Fruit fly (Drosophila melanogaster) whole organism, embryonic: Measurements from ENCODE around the gene VhaSFD.
A peak's percentile ranks its signal among the peaks of the same experiment; 100 is the strongest.

Experiments used
- BEAF-32 ChIP-seq: fragments of 200-800 bp; sonication (Bioruptor generic); optimal IDR thresholded peaks from 3 replicates; lab custom pipeline; 2017; ENCODE audit warnings: missing biosample characterization, missing genetic modification characterization, mild to moderate bottlenecking, moderate library complexity, missing genetic modification reagents
- Bgb ChIP-seq: fragments of 200-800 bp; sonication (Bioruptor generic); IDR thresholded peaks from 2 replicates; pipeline ENCODE4 v1.3.6; 2022; ENCODE audit warnings: missing biosample characterization, missing genetic modification characterization; ENCODE audit not compliant: partially characterized antibody
- CG10209 ChIP-seq: fragments of 200-800 bp; sonication (Bioruptor generic); optimal IDR thresholded peaks from 3 replicates; lab custom pipeline; 2017; ENCODE audit warnings: missing biosample characterization, mild to moderate bottlenecking, missing genetic modification characterization, missing genetic modification reagents
- CG12236 ChIP-seq: fragments of 200-800 bp; sonication (Bioruptor generic); optimal IDR thresholded peaks from 2 replicates; lab custom pipeline; 2016; ENCODE audit warnings: missing biosample characterization, missing genetic modification characterization
- CG16813 ChIP-seq: fragments of 200-800 bp; sonication (Bioruptor generic); IDR thresholded peaks from 3 replicates; pipeline ENCODE4 v1.3.6; 2022; ENCODE audit warnings: missing biosample characterization, missing genetic modification characterization; ENCODE audit not compliant: partially characterized antibody
- CG1832 ChIP-seq: fragments of 200-800 bp; sonication (Bioruptor generic); optimal IDR thresholded peaks from 2 replicates; lab custom pipeline; 2017; ENCODE audit warnings: missing biosample characterization, mild to moderate bottlenecking, missing genetic modification characterization, inconsistent platforms
- CG31224 ChIP-seq: fragments of 200-800 bp; sonication (Bioruptor generic); IDR thresholded peaks from 2 replicates; pipeline ENCODE4 v1.3.6; 2022; ENCODE audit warnings: missing biosample characterization, missing genetic modification characterization
- CG34224 ChIP-seq: fragments of 200-800 bp; sonication (Bioruptor generic); IDR thresholded peaks from 3 replicates; pipeline ENCODE4 v1.3.6; 2022; ENCODE audit warnings: missing biosample characterization, missing genetic modification characterization; ENCODE audit not compliant: partially characterized antibody
- CG8281 ChIP-seq: fragments of 200-800 bp; sonication (Bioruptor generic); optimal IDR thresholded peaks from 2 replicates; lab custom pipeline; 2018; ENCODE audit warnings: missing biosample characterization, mild to moderate bottlenecking, missing genetic modification characterization, moderate library complexity
- CG8290 ChIP-seq, 3 experiments: fragments of 200-800 bp; sonication (Bioruptor generic); optimal IDR thresholded peaks; 2 replicates each; lab custom pipeline; 2016 to 2019; ENCODE audit warnings: missing biosample characterization in 3 of 3, missing genetic modification characterization in 3 of 3, mild to moderate bottlenecking in 2 of 3, moderate library complexity in 1 of 3
- Camta ChIP-seq: fragments of 200-800 bp; sonication (Bioruptor generic); optimal IDR thresholded peaks from 2 replicates; lab custom pipeline; 2016; ENCODE audit warnings: missing biosample characterization, missing genetic modification characterization
- D19A ChIP-seq: fragments of 200-800 bp; optimal IDR thresholded peaks from 3 replicates; lab custom pipeline; 2019; ENCODE audit warnings: missing biosample characterization, mild to moderate bottlenecking, missing genetic modification characterization, moderate library complexity
- E2f1 ChIP-seq: fragments of 200-800 bp; sonication (Bioruptor generic); IDR thresholded peaks from 2 replicates; pipeline ENCODE4 v1.3.6; 2022; ENCODE audit warnings: missing biosample characterization, missing genetic modification characterization
- GATAe ChIP-seq: fragments of 200-800 bp; sonication (Bioruptor generic); conservative IDR thresholded peaks from 2 replicates; pipeline ENCODE4 v1.3.6; 2022; ENCODE audit warnings: missing biosample characterization, missing genetic modification characterization
- H15 ChIP-seq: fragments of 200-800 bp; sonication (Bioruptor generic); IDR thresholded peaks from 3 replicates; pipeline ENCODE4 v1.3.6; 2022; ENCODE audit warnings: missing biosample characterization, missing genetic modification characterization
- HmgD ChIP-seq: fragments of 200-800 bp; sonication (Bioruptor generic); optimal IDR thresholded peaks from 3 replicates; lab custom pipeline; 2016; ENCODE audit warnings: missing biosample characterization, missing genetic modification characterization
- MTF-1 ChIP-seq: fragments of 200-800 bp; sonication (Bioruptor generic); optimal IDR thresholded peaks from 2 replicates; lab custom pipeline; 2018; ENCODE audit warnings: missing biosample characterization, mild to moderate bottlenecking, missing genetic modification characterization, borderline replicate concordance
- Sin3A ChIP-seq: fragments of >200 bp; optimal IDR thresholded peaks from 2 replicates; lab custom pipeline; 2018
- YL-1 ChIP-seq: fragments of 200-800 bp; sonication (Bioruptor generic); optimal IDR thresholded peaks from 3 replicates; lab custom pipeline; 2017; ENCODE audit warnings: missing biosample characterization, mild to moderate bottlenecking, missing genetic modification characterization
- amos ChIP-seq: fragments of 200-800 bp; sonication (Bioruptor generic); IDR thresholded peaks from 2 replicates; pipeline ENCODE4 v1.3.6; 2022; ENCODE audit warnings: missing biosample characterization, missing genetic modification characterization; ENCODE audit not compliant: partially characterized antibody
- ato ChIP-seq: fragments of 200-800 bp; sonication (Bioruptor generic); IDR thresholded peaks from 2 replicates; pipeline ENCODE4 v1.3.6; 2022; ENCODE audit warnings: missing biosample characterization, missing genetic modification characterization; ENCODE audit not compliant: partially characterized antibody
- bigmax ChIP-seq: fragments of 200-800 bp; sonication (Bioruptor generic); optimal IDR thresholded peaks from 2 replicates; lab custom pipeline; 2018; ENCODE audit warnings: missing biosample characterization, mild to moderate bottlenecking, missing genetic modification characterization
- caup ChIP-seq: fragments of 200-800 bp; sonication (Bioruptor generic); optimal IDR thresholded peaks from 3 replicates; lab custom pipeline; 2017; ENCODE audit warnings: missing biosample characterization, mild to moderate bottlenecking, missing genetic modification characterization, moderate library complexity; ENCODE audit not compliant: severe bottlenecking
- cg ChIP-seq: fragments of 200-800 bp; sonication (Bioruptor generic); optimal IDR thresholded peaks from 3 replicates; lab custom pipeline; 2019; ENCODE audit warnings: missing biosample characterization, mild to moderate bottlenecking, missing genetic modification characterization, moderate library complexity
- chif ChIP-seq, 2 experiments: fragments of 200-800 bp; sonication (Bioruptor generic); optimal IDR thresholded peaks; 3 replicates each; lab custom pipeline; 2016; ENCODE audit warnings: missing biosample characterization in 2 of 2, missing genetic modification characterization in 2 of 2
- chinmo ChIP-seq: fragments of 200-800 bp; sonication (Bioruptor generic); IDR thresholded peaks from 4 replicates; pipeline ENCODE4 v1.3.6; 2022; ENCODE audit warnings: missing biosample characterization, missing genetic modification characterization; ENCODE audit not compliant: partially characterized antibody
- ci ChIP-seq: fragments of 200-800 bp; sonication (Bioruptor generic); IDR thresholded peaks from 3 replicates; pipeline ENCODE4 v1.3.6; 2022; ENCODE audit warnings: missing biosample characterization, missing genetic modification characterization
- fu2 ChIP-seq: fragments of 200-800 bp; sonication (Bioruptor generic); optimal IDR thresholded peaks from 2 replicates; lab custom pipeline; 2016; ENCODE audit warnings: missing biosample characterization, missing genetic modification characterization
- gfzf ChIP-seq: fragments of 200-800 bp; sonication (Bioruptor generic); optimal IDR thresholded peaks from 2 replicates; lab custom pipeline; 2016; ENCODE audit warnings: missing biosample characterization, mild to moderate bottlenecking, missing genetic modification characterization, moderate library complexity
- gt ChIP-seq: fragments of 200-800 bp; sonication (Bioruptor generic); IDR thresholded peaks from 2 replicates; pipeline ENCODE4 v1.3.6; 2022; ENCODE audit warnings: missing biosample characterization, missing genetic modification characterization
- inv ChIP-seq: fragments of 200-800 bp; sonication (Bioruptor generic); IDR thresholded peaks from 2 replicates; pipeline ENCODE4 v1.3.6; 2022; ENCODE audit warnings: missing biosample characterization, missing genetic modification characterization; ENCODE audit not compliant: partially characterized antibody
- lilli ChIP-seq: fragments of 200-800 bp; sonication (Bioruptor generic); optimal IDR thresholded peaks from 3 replicates; lab custom pipeline; 2016; ENCODE audit warnings: missing biosample characterization, missing genetic modification characterization
- mam ChIP-seq: fragments of 200-800 bp; sonication (Bioruptor generic); optimal IDR thresholded peaks from 3 replicates; lab custom pipeline; 2016; ENCODE audit warnings: missing biosample characterization, missing genetic modification characterization
- nerfin-1 ChIP-seq: fragments of 200-800 bp; sonication (Bioruptor generic); optimal IDR thresholded peaks from 3 replicates; lab custom pipeline; 2019; ENCODE audit warnings: missing biosample characterization, mild to moderate bottlenecking, missing genetic modification characterization, moderate library complexity
- nmo ChIP-seq: fragments of 200-800 bp; sonication (Bioruptor generic); optimal IDR thresholded peaks from 2 replicates; lab custom pipeline; 2018; ENCODE audit warnings: missing biosample characterization, mild to moderate bottlenecking, missing genetic modification characterization, moderate library complexity
- onecut ChIP-seq: fragments of 200-800 bp; sonication (Bioruptor generic); IDR thresholded peaks from 2 replicates; pipeline ENCODE4 v1.3.6; 2022; ENCODE audit warnings: missing biosample characterization, missing genetic modification characterization
- phol ChIP-seq: fragments of 200-800 bp; sonication (Bioruptor generic); optimal IDR thresholded peaks from 3 replicates; lab custom pipeline; 2018; ENCODE audit warnings: missing biosample characterization, mild to moderate bottlenecking, missing genetic modification characterization, moderate library complexity
- prd ChIP-seq, 3 experiments: fragments of >200 bp in 2 of 3; fragments of 200-800 bp in 1 of 3; sonication (Bioruptor generic) in 1 of 3; optimal IDR thresholded peaks in 2 of 3; IDR thresholded peaks in 1 of 3; 2 replicates in 2 of 3; 3 replicates in 1 of 3; pipeline versions ENCODE4 v1.3.6 to Lab custom; 2017 to 2022; ENCODE audit warnings: missing biosample characterization in 1 of 3, missing genetic modification characterization in 1 of 3
- pzg ChIP-seq: fragments of 200-800 bp; sonication (Bioruptor generic); optimal IDR thresholded peaks from 3 replicates; lab custom pipeline; 2018; ENCODE audit warnings: missing biosample characterization, mild to moderate bottlenecking, missing genetic modification characterization, moderate library complexity
- sc ChIP-seq, 3 experiments: fragments of >200 bp in 2 of 3; fragments of 200-800 bp in 1 of 3; sonication (Bioruptor generic) in 1 of 3; optimal IDR thresholded peaks; 2 replicates in 2 of 3; 3 replicates in 1 of 3; lab custom pipeline; 2017; ENCODE audit warnings: mild to moderate bottlenecking in 1 of 3, missing biosample characterization in 1 of 3, missing genetic modification characterization in 1 of 3, missing genetic modification reagents in 1 of 3
- sd ChIP-seq: fragments of 200-800 bp; sonication (Bioruptor generic); optimal IDR thresholded peaks from 3 replicates; lab custom pipeline; 2018; ENCODE audit warnings: missing biosample characterization, mild to moderate bottlenecking, missing genetic modification characterization, moderate library complexity
- sens-2 ChIP-seq: fragments of 200-800 bp; sonication (Bioruptor generic); IDR thresholded peaks from 2 replicates; pipeline ENCODE4 v1.3.6; 2022; ENCODE audit warnings: missing biosample characterization, missing genetic modification characterization
- unc-4 ChIP-seq: fragments of 200-800 bp; sonication (Bioruptor generic); IDR thresholded peaks from 2 replicates; pipeline ENCODE4 v1.3.6; 2022; ENCODE audit warnings: missing biosample characterization, missing genetic modification characterization; ENCODE audit not compliant: partially characterized antibody
- zen ChIP-seq: fragments of 200-800 bp; sonication (Bioruptor generic); optimal IDR thresholded peaks from 3 replicates; lab custom pipeline; 2018; ENCODE audit warnings: missing biosample characterization, mild to moderate bottlenecking, missing genetic modification characterization, moderate library complexity
- zf30C ChIP-seq: fragments of 200-800 bp; sonication (Bioruptor generic); optimal IDR thresholded peaks from 3 replicates; lab custom pipeline; 2018; ENCODE audit warnings: missing biosample characterization, mild to moderate bottlenecking, missing genetic modification characterization

Gene VhaSFD

dm6 chr2L:16679817-16680683 is 47.6 kb downstream of the VhaSFD start, which contains the start of the genes grp and squ (continued):
- TF ChIP-seq caup (GFP tag; lab: Kevin White, UChicago), result no peak
- peak; percentile 31 for TF ChIP-seq nmo (GFP tag; lab: Kevin White, UChicago)
- TF ChIP-seq CG1832 (GFP tag; lab: Kevin White, UChicago), result no peak
- TF ChIP-seq unc-4 (GFP tag; lab: Robert Waterston, UW), result peak; percentile 90
- TF ChIP-seq CG12236 (GFP tag; lab: Kevin White, UChicago), result no peak
- no peak for TF ChIP-seq prd (optimal IDR thresholded peaks at IDR 0.05; lab: Kevin White, UChicago)
- TF ChIP-seq prd (GFP tag; IDR thresholded peaks at IDR 0.05; lab: Robert Waterston, UW), result no peak
- peak; percentile 97 for TF ChIP-seq CG16813 (GFP tag; lab: Robert Waterston, UW)
- no peak for TF ChIP-seq sens-2 (GFP tag; lab: Robert Waterston, UW)
- TF ChIP-seq pzg (GFP tag; lab: Kevin White, UChicago), result peak; percentile 71
- no peak for TF ChIP-seq gt (GFP tag; lab: Robert Waterston, UW)
- peak; percentile 20 for TF ChIP-seq CG8290 (GFP tag; optimal IDR thresholded peaks at IDR 0.05; lab: Kevin White, UChicago)
- peak; percentile 34 to 65 for TF ChIP-seq CG8290 (tag; optimal IDR thresholded peaks at IDR 0.05; lab: Kevin White, UChicago)
- peak; percentile 92 for TF ChIP-seq chinmo (GFP tag; lab: Robert Waterston, UW)
- TF ChIP-seq chif (GFP tag; optimal IDR thresholded peaks at IDR 0.05; lab: Kevin White, UChicago), result no peak
- peak; percentile 92 for TF ChIP-seq CG34224 (GFP tag; lab: Robert Waterston, UW)
- peak; percentile 30 for TF ChIP-seq sd
- no peak for TF ChIP-seq CG10209 (GFP tag; lab: Kevin White, UChicago)
- peak; percentile 57; the same call in 1 of the 2 replicates for TF ChIP-seq onecut (GFP tag; lab: Robert Waterston, UW)
- peak; percentile 45 for TF ChIP-seq zen (tag; lab: Kevin White, UChicago)
- TF ChIP-seq HmgD (GFP tag; lab: Kevin White, UChicago), result no peak
- TF ChIP-seq gfzf (GFP tag; lab: Kevin White, UChicago), result peak; percentile 83
- TF ChIP-seq mam (GFP tag; lab: Kevin White, UChicago), result no peak
- peak; percentile 88 for TF ChIP-seq BEAF-32 (GFP tag; lab: Kevin White, UChicago)
- peak; percentile 96 for TF ChIP-seq amos (GFP tag; lab: Robert Waterston, UW)
- peak; percentile 29; the same call in 1 of the 3 replicates for TF ChIP-seq ci (GFP tag; lab: Robert Waterston, UW)
- TF ChIP-seq CG31224, result no peak
- TF ChIP-seq ato (GFP tag; lab: Robert Waterston, UW), result peak; percentile 96
- peak; percentile 19 for TF ChIP-seq YL-1
- no peak for TF ChIP-seq H15 (GFP tag; lab: Robert Waterston, UW)
- peak; percentile 94 for TF ChIP-seq bigmax (GFP tag; lab: Kevin White, UChicago)
- no peak for TF ChIP-seq fu2 (GFP tag; lab: Kevin White, UChicago)
- no peak for TF ChIP-seq lilli (GFP tag; lab: Kevin White, UChicago)
- peak; percentile 39; the same call in 1 of the 2 replicates for TF ChIP-seq E2f1 (GFP tag; lab: Robert Waterston, UW)
- peak; percentile 98 for TF ChIP-seq Bgb (GFP tag; lab: Robert Waterston, UW)
- TF ChIP-seq CG8281 (tag; lab: Kevin White, UChicago), result no peak
- no peak for TF ChIP-seq Camta (GFP tag; lab: Kevin White, UChicago)
- peak; percentile 31 for TF ChIP-seq phol
- peak; percentile 63 for TF ChIP-seq D19A (tag; lab: Kevin White, UChicago)
- TF ChIP-seq cg (GFP tag; lab: Kevin White, UChicago), result peak; percentile 6
- TF ChIP-seq sc (optimal IDR thresholded peaks at IDR 0.05; lab: Kevin White, UChicago), result no peak
- no peak for TF ChIP-seq sc (GFP tag; optimal IDR thresholded peaks at IDR 0.05; lab: Kevin White, UChicago)
- peak; percentile 40 for TF ChIP-seq zf30C
- TF ChIP-seq GATAe (GFP tag; lab: Robert Waterston, UW), result no peak
- peak; percentile 93 for TF ChIP-seq inv (GFP tag; lab: Robert Waterston, UW)
- peak; percentile 62 for TF ChIP-seq nerfin-1 (tag; lab: Kevin White, UChicago)
- peak; percentile 48 for TF ChIP-seq MTF-1 (GFP tag; lab: Kevin White, UChicago)
- peak; percentile 65 for TF ChIP-seq Sin3A (lab: Kevin White, UChicago)
